Worm (Caenorhabditis elegans): Measurements from ENCODE around the gene daf-10.
A peak's percentile ranks its signal among the peaks of the same experiment; 100 is the strongest.

Gene daf-10

DNA sequence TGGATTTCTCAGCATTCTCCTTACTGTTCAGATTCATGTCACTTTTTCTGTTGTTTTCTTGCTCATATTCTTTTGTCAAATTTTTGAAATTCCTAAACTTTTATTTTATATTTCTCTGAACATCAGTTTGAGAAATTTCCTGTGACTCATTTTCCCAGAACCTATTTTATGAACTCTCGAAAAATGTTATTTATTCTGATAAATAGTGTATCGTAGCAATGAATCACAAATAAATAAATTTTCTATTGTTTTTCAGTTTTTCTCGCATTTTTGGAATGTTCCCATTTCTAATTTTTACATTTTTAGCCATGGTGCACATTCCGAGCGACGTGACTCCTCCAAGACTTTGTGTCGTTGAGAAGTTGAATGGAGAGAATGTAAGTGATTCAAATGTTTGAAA lies 27.2 kb downstream of the daf-10 start, which contains the start of gene nrfl-1:
TSS of gene nrfl-1 (plus strand) at position 301 of the 400 bp plus-strand sequence.
- TF ChIP-seq klf-2 (GFP tag; conservative IDR thresholded peaks at IDR 0.05): no peak
- no peak for TF ChIP-seq T22C8.4 (GFP tag; IDR thresholded peaks at IDR 0.05)
- no peak for TF ChIP-seq ztf-29 (GFP tag; IDR thresholded peaks at IDR 0.05)

DNA sequence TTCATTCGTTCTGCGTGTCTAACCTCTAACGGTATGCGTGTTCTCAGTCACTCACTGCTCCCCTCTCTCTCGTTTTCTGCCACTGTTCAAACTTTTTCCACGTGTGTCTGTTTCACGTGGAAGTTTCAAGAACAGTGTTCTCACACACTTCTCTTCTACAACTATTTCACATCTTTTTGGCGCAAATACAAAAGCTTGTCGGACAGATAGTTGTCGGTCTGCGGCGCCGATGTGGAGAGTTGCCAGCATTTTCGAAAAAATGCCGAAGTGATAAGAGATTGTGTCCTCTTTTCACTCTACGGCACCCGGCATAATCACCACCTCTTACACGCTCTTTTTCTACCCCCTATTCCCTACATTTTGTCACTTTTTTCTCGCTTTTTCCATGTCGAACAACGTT lies 27.7 kb downstream of the daf-10 start:
- TF ChIP-seq tab-1 (GFP tag; IDR thresholded peaks at IDR 0.05): no peak
- TF ChIP-seq ref-1 (GFP tag; conservative IDR thresholded peaks at IDR 0.05): no peak
- no peak for TF ChIP-seq klf-2 (GFP tag; conservative IDR thresholded peaks at IDR 0.05)
- TF ChIP-seq flt-1 (GFP tag; IDR thresholded peaks at IDR 0.05): no peak

DNA sequence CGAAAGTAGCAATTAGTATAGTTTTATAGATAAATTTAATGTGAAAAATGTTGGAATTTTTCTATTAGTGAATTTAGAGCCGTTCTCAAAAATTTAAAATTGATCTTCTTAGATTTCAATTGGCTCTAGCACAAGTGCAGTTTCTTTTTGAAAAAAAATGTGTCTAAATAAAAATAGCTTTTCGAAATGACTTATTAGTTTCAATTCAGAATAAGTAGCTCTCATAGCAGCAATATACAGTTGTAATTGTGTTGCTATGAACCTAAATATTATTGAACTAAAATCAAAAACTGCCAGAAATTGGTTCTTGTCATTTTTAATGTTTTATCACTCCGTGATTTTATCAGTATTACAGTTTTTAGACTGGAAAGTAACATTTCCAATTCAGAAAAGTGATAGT lies 28.3 kb downstream of the daf-10 start:
- TF ChIP-seq T22C8.4 (GFP tag; IDR thresholded peaks at IDR 0.05) (no peak), klf-2 (GFP tag; conservative IDR thresholded peaks at IDR 0.05) (no peak), tab-1 (GFP tag; IDR thresholded peaks at IDR 0.05) (no peak), cog-1 (tag; optimal IDR thresholded peaks at IDR 0.05) (no peak), med-1 (GFP tag; optimal IDR thresholded peaks at IDR 0.05; ENCODE audit: insufficient read depth) (no peak), ztf-23 (GFP tag; IDR thresholded peaks at IDR 0.05) (no peak), ref-1 (GFP tag; conservative IDR thresholded peaks at IDR 0.05) (no peak), flt-1 (GFP tag; IDR thresholded peaks at IDR 0.05) (no peak), ztf-29 (GFP tag; IDR thresholded peaks at IDR 0.05) (no peak)

DNA sequence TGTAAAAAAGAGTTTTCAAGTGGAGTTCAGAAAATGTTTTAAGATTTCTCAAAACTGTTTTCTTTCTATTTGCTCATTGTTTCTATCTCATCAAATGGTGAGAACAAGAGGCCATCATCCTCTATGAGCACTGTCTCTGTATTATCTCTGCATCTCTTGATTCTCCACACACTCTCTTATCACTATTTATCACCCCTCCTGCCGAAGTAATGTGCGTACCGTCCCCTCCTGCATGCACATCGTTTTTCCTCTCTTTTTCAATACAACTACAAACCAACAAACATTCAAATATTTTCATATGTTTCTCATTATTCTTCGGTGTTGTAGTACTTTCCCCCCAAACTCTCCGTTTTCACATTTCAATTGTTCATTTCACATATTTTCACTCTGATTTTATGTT lies 29.6 kb downstream of the daf-10 start:
- no peak for TF ChIP-seq tab-1 (GFP tag; IDR thresholded peaks at IDR 0.05)
- TF ChIP-seq ztf-23 (GFP tag; IDR thresholded peaks at IDR 0.05): no peak
- no peak for TF ChIP-seq flt-1 (GFP tag; IDR thresholded peaks at IDR 0.05)
- TF ChIP-seq med-1 (GFP tag; optimal IDR thresholded peaks at IDR 0.05; ENCODE audit: insufficient read depth): no peak
- no peak for TF ChIP-seq T22C8.4 (GFP tag; IDR thresholded peaks at IDR 0.05)
- TF ChIP-seq ztf-29 (GFP tag; IDR thresholded peaks at IDR 0.05): no peak
- TF ChIP-seq ref-1 (GFP tag; conservative IDR thresholded peaks at IDR 0.05): no peak
- TF ChIP-seq cog-1 (tag; optimal IDR thresholded peaks at IDR 0.05): no peak
- no peak for TF ChIP-seq klf-2 (GFP tag; conservative IDR thresholded peaks at IDR 0.05)

DNA sequence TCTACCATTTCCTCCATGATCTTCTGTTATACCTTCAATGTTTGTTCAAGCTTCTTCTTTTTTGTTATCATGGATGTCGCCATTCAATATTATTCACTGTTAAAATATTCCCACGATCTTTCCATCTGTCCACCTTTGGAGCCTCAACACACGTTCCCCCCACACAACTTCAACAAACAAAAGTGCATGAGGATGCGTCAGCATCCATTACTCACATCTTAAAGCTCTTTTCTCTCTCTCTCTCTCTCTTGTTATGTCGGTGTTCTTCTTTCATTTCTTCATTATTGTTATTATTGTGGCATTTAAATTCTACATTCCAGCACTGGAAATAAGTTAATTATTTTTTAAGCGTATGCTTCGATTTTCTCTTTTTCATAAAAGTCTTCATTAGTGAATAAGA lies 31.9 kb downstream of the daf-10 start:
- TF ChIP-seq tab-1 (GFP tag; IDR thresholded peaks at IDR 0.05): no peak

DNA sequence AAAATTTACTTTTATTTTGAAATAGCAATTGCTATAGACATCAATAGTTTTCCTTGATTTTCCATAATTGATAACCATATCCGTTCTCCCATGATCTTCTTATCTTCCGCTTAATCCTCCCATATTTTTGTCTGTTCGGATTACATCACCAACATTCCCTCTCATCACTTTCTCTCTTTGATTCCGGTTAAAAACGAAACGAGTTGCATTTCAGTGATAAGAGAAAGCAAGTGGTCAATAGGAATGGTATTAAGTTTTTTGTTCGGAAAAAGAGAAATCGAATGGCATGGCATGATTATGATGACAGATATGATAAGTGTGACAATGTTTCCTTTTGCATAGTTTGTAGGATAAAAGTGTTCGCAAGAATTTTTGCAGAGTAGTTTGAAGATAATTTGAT lies 34.0 kb downstream of the daf-10 start:
- TF ChIP-seq med-1 (GFP tag; optimal IDR thresholded peaks at IDR 0.05; ENCODE audit: insufficient read depth) (no peak), T22C8.4 (GFP tag; IDR thresholded peaks at IDR 0.05) (no peak), ref-1 (GFP tag; conservative IDR thresholded peaks at IDR 0.05) (no peak), klf-2 (GFP tag; conservative IDR thresholded peaks at IDR 0.05) (no peak), cog-1 (tag; optimal IDR thresholded peaks at IDR 0.05) (no peak), tab-1 (GFP tag; IDR thresholded peaks at IDR 0.05) (no peak), ztf-29 (GFP tag; IDR thresholded peaks at IDR 0.05) (no peak), ztf-23 (GFP tag; IDR thresholded peaks at IDR 0.05) (no peak), flt-1 (GFP tag; IDR thresholded peaks at IDR 0.05) (no peak)

DNA sequence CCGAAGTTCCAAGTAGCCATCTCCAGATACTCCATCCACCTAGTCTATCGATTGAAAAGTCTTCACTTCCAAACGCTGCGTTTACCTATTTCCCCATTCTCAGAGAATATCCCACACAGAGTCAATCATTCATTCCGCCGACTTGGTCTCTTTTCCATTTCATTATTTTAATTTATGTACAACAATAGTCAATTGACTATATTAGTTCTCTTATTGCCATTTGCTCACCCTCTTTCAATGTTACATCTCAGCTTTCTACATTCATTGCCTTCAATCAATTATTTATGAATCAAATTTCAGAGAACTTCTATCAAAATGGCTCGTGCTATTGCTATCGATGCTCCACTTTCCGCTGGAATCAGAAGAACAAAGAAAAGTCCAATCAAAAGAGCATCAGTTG lies 37.4 kb downstream of the daf-10 start, which contains the start of gene aly-1:
TSS of gene aly-1 (plus strand) at position 301 of the 400 bp plus-strand sequence.
- TF ChIP-seq ztf-23 (GFP tag; IDR thresholded peaks at IDR 0.05): no peak
- TF ChIP-seq tab-1 (GFP tag; IDR thresholded peaks at IDR 0.05): no peak
- TF ChIP-seq cog-1 (tag; optimal IDR thresholded peaks at IDR 0.05): no peak

DNA sequence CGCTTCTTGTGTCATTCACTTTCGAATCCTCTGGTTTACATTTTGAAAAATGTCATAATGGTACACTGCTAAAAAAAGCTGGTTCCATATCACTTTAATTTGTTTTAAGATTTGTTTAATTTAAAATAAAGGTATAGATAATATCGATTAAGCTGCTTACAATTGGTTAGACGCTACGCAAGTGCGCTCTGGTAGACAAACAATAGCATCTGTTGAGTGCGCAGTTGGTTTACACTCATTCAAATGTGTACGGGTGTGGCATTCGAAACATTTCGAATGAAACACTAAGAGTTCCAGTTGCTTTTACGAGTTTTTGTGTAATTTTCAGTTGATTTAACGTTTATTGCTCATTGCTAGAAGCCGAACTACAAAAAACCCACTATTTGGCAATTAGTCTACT lies 38.5 kb downstream of the daf-10 start:
- TF ChIP-seq ref-1 (GFP tag; conservative IDR thresholded peaks at IDR 0.05) (no peak), flt-1 (GFP tag; IDR thresholded peaks at IDR 0.05) (0 out of 2 replicates have a peak, but pooled peaks have one; percentile 18), ztf-23 (GFP tag; IDR thresholded peaks at IDR 0.05) (0 out of 2 replicates have a peak, but pooled peaks have one; percentile 45), med-1 (GFP tag; optimal IDR thresholded peaks at IDR 0.05; ENCODE audit: insufficient read depth) (no peak), klf-2 (GFP tag; conservative IDR thresholded peaks at IDR 0.05) (no peak), cog-1 (tag; optimal IDR thresholded peaks at IDR 0.05) (peak; percentile 58), ztf-29 (GFP tag; IDR thresholded peaks at IDR 0.05) (no peak), T22C8.4 (GFP tag; IDR thresholded peaks at IDR 0.05) (peak; percentile 44; the same call in 1 of the 2 replicates), tab-1 (GFP tag; IDR thresholded peaks at IDR 0.05) (no peak)

DNA sequence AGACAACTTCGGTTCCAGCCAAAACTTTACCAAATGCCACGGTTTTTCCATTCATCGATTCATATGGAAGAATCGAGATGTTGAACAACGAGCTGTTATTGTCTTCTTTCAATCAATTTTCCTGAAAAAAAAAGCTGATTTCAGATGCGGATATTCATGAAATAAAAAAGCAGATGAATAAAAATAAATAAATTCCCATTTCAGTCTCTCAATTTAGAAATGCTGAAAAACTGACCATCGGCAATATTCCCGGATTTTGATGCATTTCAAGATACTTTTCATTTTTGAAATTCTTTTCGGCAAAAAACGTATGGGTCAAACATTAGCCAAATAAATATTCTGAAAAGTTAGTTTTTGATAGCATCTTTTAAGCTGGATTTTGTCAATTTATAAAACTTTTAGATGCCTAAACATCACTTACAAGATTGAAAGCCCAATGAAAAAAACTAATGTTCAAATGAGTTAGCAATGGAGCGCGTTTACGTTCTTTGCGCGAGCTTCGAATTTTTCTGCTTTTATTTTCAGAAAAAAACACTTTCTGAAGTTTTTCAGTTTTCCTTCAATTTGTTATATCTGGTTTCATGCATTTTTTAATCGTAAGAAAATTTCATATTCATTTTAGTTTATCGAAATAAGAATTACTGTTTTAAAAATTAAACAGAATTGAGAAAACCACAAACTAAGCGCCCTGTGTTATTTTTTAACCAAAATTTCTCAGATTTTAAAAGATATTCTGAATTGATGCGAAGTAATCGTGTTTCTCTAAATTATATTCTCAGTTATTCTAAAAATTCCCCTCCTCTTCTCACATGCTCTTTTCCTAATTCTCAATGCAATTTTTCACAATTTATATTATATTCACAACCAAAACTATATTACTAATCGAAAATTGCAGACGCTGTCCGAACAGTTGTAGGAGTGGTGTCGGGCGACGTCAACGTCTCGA lies 41.7 kb downstream of the daf-10 start, which contains the start of the genes C01F6.14 and fem-3:
TSS of gene C01F6.14 (minus strand) at position 51 of the 946 bp plus-strand sequence.
TSS of gene fem-3 (plus strand) at position 896 of the 946 bp plus-strand sequence.
- TF ChIP-seq ref-1 (GFP tag; conservative IDR thresholded peaks at IDR 0.05): no peak

DNA sequence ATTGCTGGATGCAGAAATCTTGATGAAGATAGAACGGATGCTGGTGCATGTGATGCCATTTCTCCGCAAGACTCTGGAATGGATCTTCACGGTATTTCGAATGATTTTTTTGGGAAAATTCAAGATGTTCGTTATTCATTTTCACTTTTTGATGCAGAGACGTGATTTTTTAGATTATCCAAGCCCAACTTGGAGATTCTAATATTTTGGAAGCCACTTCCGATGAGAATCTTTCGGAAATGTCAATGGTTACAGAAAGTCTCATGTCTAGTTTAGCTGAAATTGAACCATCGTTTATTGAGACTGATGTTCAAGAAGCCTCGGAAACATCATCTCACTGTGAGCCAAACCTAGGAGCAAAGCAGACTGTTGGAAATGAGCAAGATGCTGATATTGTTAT lies 45.2 kb downstream of the daf-10 start:
- no peak for TF ChIP-seq flt-1 (GFP tag; IDR thresholded peaks at IDR 0.05)
- no peak for TF ChIP-seq ztf-29 (GFP tag; IDR thresholded peaks at IDR 0.05)
- TF ChIP-seq med-1 (GFP tag; optimal IDR thresholded peaks at IDR 0.05; ENCODE audit: insufficient read depth): no peak
- no peak for TF ChIP-seq tab-1 (GFP tag; IDR thresholded peaks at IDR 0.05)
- no peak for TF ChIP-seq klf-2 (GFP tag; conservative IDR thresholded peaks at IDR 0.05)
- TF ChIP-seq cog-1 (tag; optimal IDR thresholded peaks at IDR 0.05): no peak
- no peak for TF ChIP-seq ref-1 (GFP tag; conservative IDR thresholded peaks at IDR 0.05)
- TF ChIP-seq T22C8.4 (GFP tag; IDR thresholded peaks at IDR 0.05): no peak
- TF ChIP-seq ztf-23 (GFP tag; IDR thresholded peaks at IDR 0.05): no peak
